Worm (Caenorhabditis elegans) whole organism, mixed stage, embryonic: ENCODE results near the gene chil-14.

Experiments used
- M03D4.4 ChIP-seq: sonication (generic microtip); optimal IDR thresholded peaks from 2 replicates; lab custom pipeline; 2017; ENCODE audit warnings: mild to moderate bottlenecking, missing genetic modification characterization, missing compliant biosample characterization
- bed-3 ChIP-seq: fragments of 200-800 bp; sonication (Bioruptor generic); optimal IDR thresholded peaks from 3 replicates; lab custom pipeline; 2018; ENCODE audit warnings: mild to moderate bottlenecking, missing genetic modification characterization, moderate library complexity, missing compliant biosample characterization
- blmp-1 ChIP-seq: fragments of 150-350 bp; optimal IDR thresholded peaks from 2 replicates; lab custom pipeline; 2014; ENCODE audit warnings: missing biosample characterization, missing genetic modification characterization
- ceh-39 ChIP-seq: fragments of 150-350 bp; optimal IDR thresholded peaks from 2 replicates; lab custom pipeline; 2014; ENCODE audit warnings: missing biosample characterization, missing genetic modification characterization
- ceh-43 ChIP-seq: fragments of 200-800 bp; sonication (Bioruptor generic); optimal IDR thresholded peaks from 2 replicates; lab custom pipeline; 2018; ENCODE audit warnings: mild to moderate bottlenecking, missing genetic modification characterization, moderate library complexity, missing compliant biosample characterization
- ceh-83 ChIP-seq: fragments of 200-800 bp; sonication (Bioruptor generic); optimal IDR thresholded peaks from 2 replicates; lab custom pipeline; 2018; ENCODE audit warnings: mild to moderate bottlenecking, missing genetic modification characterization, missing compliant biosample characterization
- ces-1 ChIP-seq: fragments of 150-350 bp; optimal IDR thresholded peaks from 2 replicates; lab custom pipeline; 2014; ENCODE audit warnings: missing biosample characterization, missing genetic modification reagents, missing genetic modification characterization
- cnd-1 ChIP-seq: fragments of 200-800 bp; sonication (Bioruptor generic); optimal IDR thresholded peaks from 2 replicates; lab custom pipeline; 2018; ENCODE audit warnings: mild to moderate bottlenecking, missing genetic modification characterization, missing compliant biosample characterization
- drap-1 ChIP-seq: fragments of 200-800 bp; sonication (Bioruptor generic); optimal IDR thresholded peaks from 3 replicates; lab custom pipeline; 2018; ENCODE audit warnings: mild to moderate bottlenecking, missing genetic modification characterization, missing compliant biosample characterization
- elt-1 ChIP-seq: sonication (generic microtip); optimal IDR thresholded peaks from 2 replicates; lab custom pipeline; 2017; ENCODE audit warnings: missing genetic modification characterization, mild to moderate bottlenecking, missing compliant biosample characterization, antibody characterized with exemption, moderate library complexity, borderline replicate concordance; ENCODE audit not compliant: insufficient read depth
- elt-3 ChIP-seq: fragments of 150-350 bp; optimal IDR thresholded peaks from 2 replicates; lab custom pipeline; 2014; ENCODE audit warnings: missing biosample characterization, missing genetic modification characterization
- flh-1 ChIP-seq: fragments of 200-800 bp; sonication (Bioruptor generic); optimal IDR thresholded peaks from 2 replicates; lab custom pipeline; 2018; ENCODE audit warnings: mild to moderate bottlenecking, missing genetic modification characterization, moderate library complexity, missing compliant biosample characterization
- ham-2 ChIP-seq: fragments of 200-800 bp; sonication (Bioruptor generic); optimal IDR thresholded peaks from 2 replicates; lab custom pipeline; 2018; ENCODE audit warnings: mild to moderate bottlenecking, missing genetic modification characterization, missing compliant biosample characterization
- lin-13 ChIP-seq: fragments of 150-350 bp; optimal IDR thresholded peaks from 2 replicates; lab custom pipeline; 2014; ENCODE audit warnings: missing biosample characterization, missing genetic modification characterization
- lin-32 ChIP-seq: fragments of 200-800 bp; sonication (Bioruptor generic); optimal IDR thresholded peaks from 2 replicates; lab custom pipeline; 2018; ENCODE audit warnings: mild to moderate bottlenecking, missing genetic modification characterization, missing compliant biosample characterization
- mab-5 ChIP-seq: fragments of 150-350 bp; optimal IDR thresholded peaks from 2 replicates; lab custom pipeline; 2014; ENCODE audit warnings: missing biosample characterization, missing genetic modification characterization
- mep-1 ChIP-seq: fragments of 150-350 bp; optimal IDR thresholded peaks from 2 replicates; lab custom pipeline; 2017; ENCODE audit warnings: missing biosample characterization, missing genetic modification reagents, missing genetic modification characterization, inconsistent platforms
- mls-2 ChIP-seq: sonication (generic microtip); optimal IDR thresholded peaks from 2 replicates; lab custom pipeline; 2016; ENCODE audit warnings: mild to moderate bottlenecking, missing genetic modification characterization, moderate library complexity, missing compliant biosample characterization
- nhr-2 ChIP-seq: fragments of 150-350 bp; optimal IDR thresholded peaks from 2 replicates; lab custom pipeline; 2014; ENCODE audit warnings: missing biosample characterization, missing genetic modification characterization
- nhr-237 ChIP-seq: fragments of 150-350 bp; optimal IDR thresholded peaks from 2 replicates; lab custom pipeline; 2014; ENCODE audit warnings: missing biosample characterization, missing genetic modification characterization
- nhr-28 ChIP-seq: fragments of 150-350 bp; optimal IDR thresholded peaks from 2 replicates; lab custom pipeline; 2014; ENCODE audit warnings: missing biosample characterization, missing genetic modification characterization
- pha-4 ChIP-seq: fragments of 150-350 bp; optimal IDR thresholded peaks from 2 replicates; lab custom pipeline; 2018; ENCODE audit warnings: missing biosample characterization, missing genetic modification reagents, missing genetic modification characterization
- sem-2 ChIP-seq: fragments of 200-800 bp; sonication (Bioruptor generic); optimal IDR thresholded peaks from 2 replicates; lab custom pipeline; 2018; ENCODE audit warnings: mild to moderate bottlenecking, missing genetic modification characterization, missing compliant biosample characterization
- snpc-4 ChIP-seq: fragments of 150-350 bp; optimal IDR thresholded peaks from 2 replicates; lab custom pipeline; 2014; ENCODE audit warnings: missing biosample characterization, missing genetic modification characterization
- unc-120 ChIP-seq: sonication (generic microtip); optimal IDR thresholded peaks from 2 replicates; lab custom pipeline; 2017; ENCODE audit warnings: missing genetic modification characterization, missing compliant biosample characterization; ENCODE audit not compliant: poor library complexity, severe bottlenecking
- unc-39 ChIP-seq: fragments of 150-350 bp; optimal IDR thresholded peaks from 2 replicates; lab custom pipeline; 2014; ENCODE audit warnings: missing biosample characterization, missing genetic modification characterization
- unc-62 ChIP-seq: fragments of 150-350 bp; optimal IDR thresholded peaks from 2 replicates; lab custom pipeline; 2014; ENCODE audit warnings: missing biosample characterization, missing genetic modification reagents, missing genetic modification characterization
- zip-8 ChIP-seq: fragments of 150-350 bp; optimal IDR thresholded peaks from 2 replicates; lab custom pipeline; 2014; ENCODE audit warnings: missing biosample characterization, missing genetic modification characterization
- ztf-11 ChIP-seq: fragments of 150-350 bp; optimal IDR thresholded peaks from 2 replicates; lab custom pipeline; 2014; ENCODE audit warnings: missing biosample characterization, missing genetic modification characterization

The chil-14 gene

ce11 chrV:1456614-1457013 is 1.8 kb downstream of the chil-14 start:
- TF ChIP-seq unc-62 (GFP tag; lab: Kevin White, UChicago) (no peak), lin-32 (GFP tag; lab: Kevin White, UChicago) (no peak), blmp-1 (tag; lab: Kevin White, UChicago) (no peak)

- TF ChIP-seq ceh-39 (tag; lab: Kevin White, UChicago) (no peak), nhr-237 (tag; lab: Kevin White, UChicago) (no peak), cnd-1 (tag; lab: Kevin White, UChicago) (no peak), M03D4.4 (tag; lab: Kevin White, UChicago) (no peak), mep-1 (no peak), pha-4 (tag; lab: Kevin White, UChicago) (no peak), nhr-28 (tag; lab: Kevin White, UChicago) (no peak), elt-1 (no peak), unc-39 (tag; lab: Kevin White, UChicago) (no peak), lin-13 (tag; lab: Kevin White, UChicago) (no peak), bed-3 (GFP tag; lab: Kevin White, UChicago) (no peak)
Observed at ce11 chrV:1459374-1459926, 4.6 kb downstream of the chil-14 start.

DNA sequence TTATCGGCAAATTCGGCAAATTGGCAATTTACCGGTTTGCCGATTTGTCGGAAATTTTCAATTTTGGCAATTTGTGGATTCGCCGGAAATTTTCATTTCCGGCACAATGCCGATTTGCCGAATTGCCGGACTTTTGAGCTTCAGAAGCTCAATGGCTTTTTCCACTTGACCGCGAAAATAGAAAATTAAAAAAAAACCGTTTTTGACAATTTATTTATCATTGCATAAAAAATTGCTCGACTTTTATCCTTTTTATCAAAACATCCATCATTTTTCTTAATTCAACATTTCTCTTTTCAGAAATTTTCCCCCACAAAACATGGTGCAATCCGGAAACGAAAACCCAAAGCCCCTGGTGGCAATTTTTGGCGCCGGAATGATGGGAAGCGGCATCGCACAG is 5.2 kb downstream of the chil-14 start, which contains the start of gene hacd-1:
hacd-1 (plus strand) TSS at position 301 of the 400 bp plus-strand sequence.
- TF ChIP-seq ceh-83 (GFP tag; lab: Kevin White, UChicago) (no peak), elt-3 (no peak), unc-120 (tag; lab: Kevin White, UChicago) (no peak), unc-39 (tag; lab: Kevin White, UChicago) (no peak), snpc-4 (no peak), elt-1 (no peak), cnd-1 (tag; lab: Kevin White, UChicago) (no peak), pha-4 (tag; lab: Kevin White, UChicago) (no peak), lin-13 (tag; lab: Kevin White, UChicago) (no peak), mls-2 (tag; lab: Kevin White, UChicago) (no peak), bed-3 (GFP tag; lab: Kevin White, UChicago) (no peak), blmp-1 (tag; lab: Kevin White, UChicago) (no peak), zip-8 (tag; lab: Kevin White, UChicago) (no peak), lin-32 (GFP tag; lab: Kevin White, UChicago) (no peak), unc-62 (GFP tag; lab: Kevin White, UChicago) (no peak), sem-2 (GFP tag; lab: Kevin White, UChicago) (no peak), mab-5 (no peak)

- TF ChIP-seq nhr-2 (tag; lab: Kevin White, UChicago), result no peak
- no peak for TF ChIP-seq flh-1
- TF ChIP-seq snpc-4, result no peak
- no peak for TF ChIP-seq ztf-11 (tag; lab: Kevin White, UChicago)
Observed at ce11 chrV:1464543-1465040, 9.7 kb downstream of the chil-14 start, which contains the start of the genes fpn-1.2 and pqn-54. Gene fpn-1.2, minus strand, starts transcription at chrV:1464699. Gene pqn-54, plus strand, starts transcription at chrV:1464990.

ce11 chrV:1465932-1466331 is 11.1 kb downstream of the chil-14 start:
- no peak for TF ChIP-seq ham-2 (GFP tag; lab: Kevin White, UChicago)
- no peak for TF ChIP-seq M03D4.4 (tag; lab: Kevin White, UChicago)
- TF ChIP-seq nhr-28 (tag; lab: Kevin White, UChicago), result no peak
- TF ChIP-seq drap-1, result no peak
- no peak for TF ChIP-seq ceh-83 (GFP tag; lab: Kevin White, UChicago)
- TF ChIP-seq ces-1 (GFP tag; lab: Kevin White, UChicago), result no peak
- TF ChIP-seq cnd-1 (tag; lab: Kevin White, UChicago), result no peak
- TF ChIP-seq mab-5, result no peak
- TF ChIP-seq elt-3, result no peak
- no peak for TF ChIP-seq blmp-1 (tag; lab: Kevin White, UChicago)
- TF ChIP-seq ceh-43 (GFP tag; lab: Kevin White, UChicago), result no peak
- no peak for TF ChIP-seq nhr-2 (tag; lab: Kevin White, UChicago)
- no peak for TF ChIP-seq sem-2 (GFP tag; lab: Kevin White, UChicago)
